Fruit fly (Drosophila melanogaster): ENCODE measurements around the gene CG10650.

dm6 chr2L:19022221-19022516 lies 26.4 kb upstream of the CG10650 start, which contains the start of gene CG15172:
- TF ChIP-seq CG33017 (tag; optimal IDR thresholded peaks at IDR 0.05), result no peak
- no peak for TF ChIP-seq ovo (GFP tag; optimal IDR thresholded peaks at IDR 0.05)
- no peak for TF ChIP-seq Mnt (GFP tag; optimal IDR thresholded peaks at IDR 0.05)
- no peak for TF ChIP-seq kay (GFP tag; ENCODE audit: borderline replicate concordance)
- no peak for TF ChIP-seq CG7101 (tag; optimal IDR thresholded peaks at IDR 0.05)
- TF ChIP-seq pad (GFP tag; optimal IDR thresholded peaks at IDR 0.05), result no peak
- TF ChIP-seq toe (GFP tag; optimal IDR thresholded peaks at IDR 0.05), result no peak
- no peak for TF ChIP-seq tj (GFP tag; optimal IDR thresholded peaks at IDR 0.05)
- TF ChIP-seq CG5204 (GFP tag; optimal IDR thresholded peaks at IDR 0.05), result no peak
